Worm (Caenorhabditis elegans) whole organism, mixed stage, embryonic: ENCODE results near the gene tbx-38.

Experiments
- blmp-1 ChIP-seq: fragments of 150-350 bp; optimal IDR thresholded peaks from 2 replicates; lab custom pipeline; 2014; ENCODE audit warnings: missing biosample characterization, missing genetic modification characterization
- elt-1 ChIP-seq: sonication (generic microtip); optimal IDR thresholded peaks from 2 replicates; lab custom pipeline; 2017; ENCODE audit warnings: missing genetic modification characterization, mild to moderate bottlenecking, missing compliant biosample characterization, antibody characterized with exemption, moderate library complexity, borderline replicate concordance; ENCODE audit not compliant: insufficient read depth
- nhr-12 ChIP-seq: fragments of 150-350 bp; optimal IDR thresholded peaks from 2 replicates; lab custom pipeline; 2014; ENCODE audit warnings: missing biosample characterization, missing genetic modification characterization
- nhr-76 ChIP-seq: sonication (generic microtip); optimal IDR thresholded peaks from 2 replicates; lab custom pipeline; 2017; ENCODE audit warnings: missing biosample characterization, missing genetic modification characterization

DNA sequence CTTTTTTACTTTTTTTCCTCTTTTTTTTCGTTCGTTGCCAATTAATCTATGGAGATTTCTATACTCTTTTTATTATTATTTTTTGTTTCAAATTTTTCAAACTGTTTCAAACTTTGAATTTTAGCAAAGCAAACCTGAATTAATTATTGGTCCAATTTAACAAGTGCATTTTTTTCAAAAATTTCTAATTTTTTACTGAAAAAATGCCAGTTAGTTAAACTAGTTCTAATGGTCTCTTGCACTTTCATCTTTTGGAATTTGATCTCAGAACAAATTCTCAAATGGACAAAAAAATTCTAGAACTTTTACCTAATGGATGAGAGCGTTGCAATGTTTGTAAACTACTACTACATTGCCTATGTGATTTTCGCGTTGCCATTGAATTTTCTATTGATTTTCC is 4.1 kb downstream of the tbx-38 start, which contains the start of gene srd-74:
- TF ChIP-seq elt-1 (no peak), nhr-12 (no peak), nhr-76 (tag; lab: Kevin White, UChicago) (no peak), blmp-1 (tag; lab: Kevin White, UChicago) (no peak)
